Fruit fly (Drosophila melanogaster) whole organism, embryonic: Measurements from ENCODE around the gene lectin-30A.
A peak's percentile ranks its signal among the peaks of the same experiment; 100 is the strongest.

ENCODE experiments used
- CG12219 ChIP-seq: fragments of 200-800 bp; sonication (Bioruptor generic); optimal IDR thresholded peaks from 3 replicates; lab custom pipeline; 2018; ENCODE audit warnings: missing biosample characterization, mild to moderate bottlenecking, missing genetic modification characterization
- Gug ChIP-seq: fragments of 200-800 bp; sonication (Bioruptor generic); IDR thresholded peaks from 4 replicates; pipeline ENCODE4 v1.3.6; 2022; ENCODE audit warnings: missing biosample characterization, missing genetic modification characterization
- gcm ChIP-seq: fragments of 200-800 bp; sonication (Bioruptor generic); optimal IDR thresholded peaks from 2 replicates; lab custom pipeline; 2019; ENCODE audit warnings: missing biosample characterization, mild to moderate bottlenecking, missing genetic modification characterization, moderate library complexity
- toy ChIP-seq: fragments of 200-800 bp; sonication (Bioruptor generic); IDR thresholded peaks from 2 replicates; pipeline ENCODE4 v1.3.6; 2022; ENCODE audit warnings: missing biosample characterization, missing genetic modification characterization

- TF ChIP-seq CG12219 (GFP tag; lab: Kevin White, UChicago) = peak; percentile 22
- TF ChIP-seq Gug (GFP tag; lab: Robert Waterston, UW) = peak; percentile 17; the same call in 1 of the 4 replicates
- peak; percentile 50 for TF ChIP-seq gcm (GFP tag; lab: Kevin White, UChicago)
- TF ChIP-seq toy = no peak
Measured at dm6 chr2L:9207133-9207532, 47.5 kb downstream of the lectin-30A start.
